Worm (Caenorhabditis elegans): ENCODE measurements around the gene T05A7.13.
A peak's percentile ranks its signal among the peaks of the same experiment; 100 is the strongest.

Gene T05A7.13

ce11 chrII:4676241-4676640 is 15.1 kb upstream of the T05A7.13 start:
- TF ChIP-seq lin-26 (GFP tag; IDR thresholded peaks at IDR 0.05), result no peak
- TF ChIP-seq rpc-1 (optimal IDR thresholded peaks at IDR 0.05), result no peak
- no peak for TF ChIP-seq rpc-1 (tag; optimal IDR thresholded peaks at IDR 0.05)
- TF ChIP-seq sptf-2 (GFP tag; optimal IDR thresholded peaks at IDR 0.05), result no peak
- no peak for TF ChIP-seq mxl-1 (tag; optimal IDR thresholded peaks at IDR 0.05)
- no peak for TF ChIP-seq K11D2.4 (GFP tag; IDR thresholded peaks at IDR 0.05)

ce11 chrII:4675481-4675880 is 14.3 kb upstream of the T05A7.13 start, which contains the start of gene T05A7.3:
Gene T05A7.3 (plus strand): TSS chrII:4675781.
- no peak for TF ChIP-seq snpc-1.3 (tag; optimal IDR thresholded peaks at IDR 0.05; ENCODE audit: insufficient read depth)
- TF ChIP-seq nhr-80 (tag; optimal IDR thresholded peaks at IDR 0.05), result no peak
- TF ChIP-seq ekl-4 (GFP tag; IDR thresholded peaks at IDR 0.05), result no peak
- no peak for TF ChIP-seq egl-44 (GFP tag; IDR thresholded peaks at IDR 0.05)
- no peak for TF ChIP-seq chd-7 (tag; optimal IDR thresholded peaks at IDR 0.05)
- TF ChIP-seq C17E4.6 (GFP tag; IDR thresholded peaks at IDR 0.05), result no peak

ce11 chrII:4674188-4674587 is 13.0 kb upstream of the T05A7.13 start:
- TF ChIP-seq snpc-4 (GFP tag; optimal IDR thresholded peaks at IDR 0.05), result no peak
- TF ChIP-seq snpc-4 (tag; optimal IDR thresholded peaks at IDR 0.05), result no peak
- peak; percentile 74 for TF ChIP-seq nhr-80 (tag; optimal IDR thresholded peaks at IDR 0.05)

ce11 chrII:4673670-4674069 is 12.5 kb upstream of the T05A7.13 start:
- TF ChIP-seq snpc-1.1 (tag; optimal IDR thresholded peaks at IDR 0.05; ENCODE audit: insufficient read depth), result no peak
- TF ChIP-seq madf-6 (GFP tag; IDR thresholded peaks at IDR 0.05), result no peak
- TF ChIP-seq sea-2 (GFP tag; IDR thresholded peaks at IDR 0.05), result no peak
- TF ChIP-seq chd-7 (tag; optimal IDR thresholded peaks at IDR 0.05), result no peak
- no peak for TF ChIP-seq C06A6.2 (GFP tag; conservative IDR thresholded peaks at IDR 0.05)
- TF ChIP-seq mxl-1 (tag; optimal IDR thresholded peaks at IDR 0.05), result no peak
- TF ChIP-seq Y67H2A.10 (GFP tag; conservative IDR thresholded peaks at IDR 0.05), result no peak
- no peak for TF ChIP-seq F52B5.7 (tag; optimal IDR thresholded peaks at IDR 0.05)
- TF ChIP-seq F55B11.4 (tag; optimal IDR thresholded peaks at IDR 0.05; ENCODE audit: borderline replicate concordance, insufficient read depth), result no peak
- no peak for TF ChIP-seq aptf-3 (GFP tag; IDR thresholded peaks at IDR 0.05)
- TF ChIP-seq D2030.7 (GFP tag; IDR thresholded peaks at IDR 0.05), result no peak
- TF ChIP-seq hmg-20 (GFP tag; IDR thresholded peaks at IDR 0.05), result no peak
- TF ChIP-seq mcd-1 (GFP tag; IDR thresholded peaks at IDR 0.05), result no peak
- TF ChIP-seq ztf-26 (tag; optimal IDR thresholded peaks at IDR 0.05), result no peak
- no peak for TF ChIP-seq B0019.2 (GFP tag; conservative IDR thresholded peaks at IDR 0.05)
- TF ChIP-seq snpc-4 (GFP tag; optimal IDR thresholded peaks at IDR 0.05), result no peak
- no peak for TF ChIP-seq snpc-4 (tag; optimal IDR thresholded peaks at IDR 0.05)
- TF ChIP-seq lin-54 (GFP tag; optimal IDR thresholded peaks at IDR 0.05), result no peak
- TF ChIP-seq ceh-27 (GFP tag; optimal IDR thresholded peaks at IDR 0.05), result no peak

ce11 chrII:4673242-4673641 is 12.1 kb upstream of the T05A7.13 start:
- peak; percentile 64 for TF ChIP-seq zfh-2 (GFP tag; conservative IDR thresholded peaks at IDR 0.05)
- no peak for TF ChIP-seq hmg-1.2 (GFP tag; IDR thresholded peaks at IDR 0.05)

- no peak for TF ChIP-seq F22D6.2 (tag; optimal IDR thresholded peaks at IDR 0.05)
- TF ChIP-seq B0261.1 (tag; optimal IDR thresholded peaks at IDR 0.05), result no peak
- TF ChIP-seq egl-44 (GFP tag; IDR thresholded peaks at IDR 0.05), result 0 out of 2 replicates have a peak, but pooled peaks have one; percentile 33
- TF ChIP-seq repo-1 (tag; optimal IDR thresholded peaks at IDR 0.05), result no peak
- 0 out of 2 replicates have a peak, but pooled peaks have one; percentile 31 for TF ChIP-seq zfh-2 (GFP tag; conservative IDR thresholded peaks at IDR 0.05)
- TF ChIP-seq nhr-80 (tag; optimal IDR thresholded peaks at IDR 0.05), result peak; percentile 77
- 0 out of 2 replicates have a peak, but pooled peaks have one; percentile 25 for TF ChIP-seq attf-3 (GFP tag; conservative IDR thresholded peaks at IDR 0.05)
- TF ChIP-seq madf-3 (GFP tag; IDR thresholded peaks at IDR 0.05), result 0 out of 2 replicates have a peak, but pooled peaks have one; percentile 29
- TF ChIP-seq attf-5 (GFP tag; optimal IDR thresholded peaks at IDR 0.05), result peak; percentile 70
- no peak for TF ChIP-seq pha-4 (tag; optimal IDR thresholded peaks at IDR 0.05)
- TF ChIP-seq mcd-1 (GFP tag; IDR thresholded peaks at IDR 0.05), result 0 out of 2 replicates have a peak, but pooled peaks have one; percentile 33
- peak; percentile 66 for TF ChIP-seq dox-1 (GFP tag; IDR thresholded peaks at IDR 0.05)
- TF ChIP-seq die-1 (tag; optimal IDR thresholded peaks at IDR 0.05), result peak; percentile 7
Observed at ce11 chrII:4672584-4673110, 11.5 kb upstream of the T05A7.13 start, which contains the start of the genes clec-140 and hmg-11. Gene clec-140 (plus strand): TSS chrII:4673060. Gene hmg-11 (plus strand): TSS chrII:4673085.
